Worm (Caenorhabditis elegans): ENCODE measurements around the gene T24B8.4.

The T24B8.4 gene

DNA sequence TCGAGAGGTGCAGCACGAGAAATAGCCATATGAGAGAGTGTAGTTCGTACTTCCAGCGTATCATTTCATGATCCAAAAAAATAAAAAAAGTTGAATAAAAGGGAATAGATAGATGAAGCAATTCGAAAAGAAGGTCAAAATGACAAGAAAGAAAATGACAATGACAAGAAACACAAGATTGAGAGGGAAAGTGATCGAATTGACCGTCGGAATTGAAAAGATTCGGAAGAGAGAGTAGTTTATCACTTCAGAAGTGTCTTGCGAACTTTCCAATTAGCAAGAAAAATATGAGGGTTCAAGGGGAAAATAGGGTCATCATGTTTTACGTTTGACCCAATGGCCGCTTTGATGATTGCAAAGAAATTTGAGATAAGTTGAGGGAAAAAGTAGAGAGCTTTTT lies 50.9 kb downstream of the T24B8.4 start, which contains the start of gene dep-1:
dep-1 (minus strand) TSS at position 95 of the 400 bp plus-strand sequence.
- TF ChIP-seq isw-1 (GFP tag; IDR thresholded peaks at IDR 0.05) (no peak), nhr-76 (tag; optimal IDR thresholded peaks at IDR 0.05) (no peak), ceh-63 (GFP tag; optimal IDR thresholded peaks at IDR 0.05) (no peak), elt-3 (tag; optimal IDR thresholded peaks at IDR 0.05) (peak in 1 of 6 experiments; percentile 3), tbx-2 (tag; optimal IDR thresholded peaks at IDR 0.05) (no peak), blmp-1 (tag; optimal IDR thresholded peaks at IDR 0.05) (peak; percentile 98)

DNA sequence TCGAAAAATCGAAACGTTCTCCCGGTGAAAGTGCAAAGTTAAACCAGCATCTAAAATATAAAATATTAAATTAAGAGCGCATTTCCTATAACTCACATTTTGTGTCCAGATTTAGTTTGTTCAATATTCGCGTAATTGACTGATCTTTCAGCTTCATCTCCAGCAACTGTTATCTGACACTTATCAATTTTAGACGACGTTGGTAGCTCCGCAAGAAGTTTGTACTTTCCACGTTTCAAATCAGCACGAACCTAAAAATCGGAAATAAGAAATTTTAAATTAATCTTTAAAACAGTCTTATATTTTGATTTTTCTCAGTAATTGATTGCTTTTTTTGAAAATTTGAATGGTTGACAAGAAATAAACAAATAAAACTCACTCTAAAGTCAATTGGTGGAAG lies 53.0 kb downstream of the T24B8.4 start:
- TF ChIP-seq hlh-17 (GFP tag; optimal IDR thresholded peaks at IDR 0.05; ENCODE audit: borderline replicate concordance) (no peak), lin-39 (tag; optimal IDR thresholded peaks at IDR 0.05) (no peak)

DNA sequence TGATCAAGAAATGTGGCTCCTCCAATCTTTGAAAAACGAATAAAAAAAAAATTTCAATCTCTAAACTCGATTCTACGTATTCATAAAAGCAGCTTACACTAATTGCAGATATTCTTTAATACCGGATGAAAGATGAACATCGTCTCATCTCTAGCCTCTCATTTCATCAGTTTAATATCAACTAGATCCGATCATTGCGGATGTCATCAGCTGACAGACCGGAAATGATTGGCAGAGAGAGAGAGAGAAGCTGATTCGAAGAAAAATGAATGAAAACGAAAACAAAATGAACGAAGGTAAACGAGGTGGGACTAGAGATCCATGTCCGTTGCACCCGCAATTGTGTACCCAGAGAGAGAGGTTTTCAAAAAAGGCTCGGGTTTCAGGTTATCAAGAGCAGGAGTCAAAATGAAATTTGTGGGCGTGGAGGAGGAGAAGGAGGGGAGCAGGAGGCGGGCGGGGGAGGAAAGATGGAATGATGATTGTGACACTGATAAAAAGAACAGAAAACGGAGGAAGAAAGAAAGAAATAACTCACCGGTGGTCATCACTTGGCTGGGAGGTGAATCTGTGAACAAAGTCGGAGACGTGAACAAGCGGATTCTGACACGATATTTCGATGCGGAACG lies 55.6 kb downstream of the T24B8.4 start:
- TF ChIP-seq hlh-17 (GFP tag; optimal IDR thresholded peaks at IDR 0.05; ENCODE audit: borderline replicate concordance), result no peak
- no peak for TF ChIP-seq pqm-1 (tag; optimal IDR thresholded peaks at IDR 0.05)
- no peak for TF ChIP-seq tbx-2 (tag; optimal IDR thresholded peaks at IDR 0.05)
- TF ChIP-seq nhr-237 (tag; optimal IDR thresholded peaks at IDR 0.05), result no peak
- no peak for TF ChIP-seq nhr-90 (tag; optimal IDR thresholded peaks at IDR 0.05; ENCODE audit: poor library complexity)
- peak; percentile 7 for TF ChIP-seq rnt-1 (tag; optimal IDR thresholded peaks at IDR 0.05)
- TF ChIP-seq blmp-1 (tag; optimal IDR thresholded peaks at IDR 0.05), result peak; percentile 53
- peak; percentile 60 for TF ChIP-seq fkh-8 (tag; optimal IDR thresholded peaks at IDR 0.05)
- TF ChIP-seq egl-13 (tag; optimal IDR thresholded peaks at IDR 0.05), result peak; percentile 38
- TF ChIP-seq sptf-1 (tag; optimal IDR thresholded peaks at IDR 0.05), result no peak
- TF ChIP-seq nhr-71 (tag; optimal IDR thresholded peaks at IDR 0.05), result peak; percentile 21
- TF ChIP-seq C16A3.4 (tag; optimal IDR thresholded peaks at IDR 0.05), result no peak
- no peak for TF ChIP-seq efl-1 (optimal IDR thresholded peaks at IDR 0.05)
- TF ChIP-seq efl-1 (GFP tag; optimal IDR thresholded peaks at IDR 0.05 in 1 of 2), result peak in 1 of 2 experiments; percentile 37
- TF ChIP-seq jun-1 (tag; optimal IDR thresholded peaks at IDR 0.05), result no peak
- peak; percentile 70 for TF ChIP-seq lin-14 (GFP tag; optimal IDR thresholded peaks at IDR 0.05)
- TF ChIP-seq zip-4 (GFP tag; optimal IDR thresholded peaks at IDR 0.05), result no peak
- no peak for TF ChIP-seq nhr-28 (tag; optimal IDR thresholded peaks at IDR 0.05)
- TF ChIP-seq dsc-1 (tag; optimal IDR thresholded peaks at IDR 0.05), result peak; percentile 92
- no peak for TF ChIP-seq nhr-12 (tag; optimal IDR thresholded peaks at IDR 0.05)
- no peak for TF ChIP-seq ceh-82 (tag; optimal IDR thresholded peaks at IDR 0.05)
- TF ChIP-seq irx-1 (tag; optimal IDR thresholded peaks at IDR 0.05), result no peak

- no peak for TF ChIP-seq C04F5.9 (tag; optimal IDR thresholded peaks at IDR 0.05)
- TF ChIP-seq nhr-47 (tag; optimal IDR thresholded peaks at IDR 0.05), result no peak
- no peak for TF ChIP-seq blmp-1 (tag; optimal IDR thresholded peaks at IDR 0.05)
- no peak for TF ChIP-seq egl-27 (tag; optimal IDR thresholded peaks at IDR 0.05)
- peak; percentile 61 for TF ChIP-seq dsc-1 (tag; optimal IDR thresholded peaks at IDR 0.05)
- TF ChIP-seq lsy-2 (tag; optimal IDR thresholded peaks at IDR 0.05), result no peak
- peak; percentile 37 for TF ChIP-seq elt-2 (tag; optimal IDR thresholded peaks at IDR 0.05)
- no peak for TF ChIP-seq C34B4.2 (tag; optimal IDR thresholded peaks at IDR 0.05)
- no peak for TF ChIP-seq lin-39 (tag; optimal IDR thresholded peaks at IDR 0.05)
These were observed 56.5 kb downstream of the T24B8.4 start for ce11 chrII:9014188-9014587.

Data from whole organism, L1 larva.